Fruit fly (Drosophila melanogaster): ENCODE results near the gene CG14671.
A peak's percentile ranks its signal among the peaks of the same experiment; 100 is the strongest.

Gene CG14671

dm6 chr3R:5599521-5600360 is 35.1 kb upstream of the CG14671 start:
- peak; percentile 18 for TF ChIP-seq Blimp-1 (GFP tag; optimal IDR thresholded peaks at IDR 0.05)
- TF ChIP-seq eg (GFP tag; IDR thresholded peaks at IDR 0.05) = no peak
- TF ChIP-seq CG1621 (tag; optimal IDR thresholded peaks at IDR 0.05) = no peak
- no peak for TF ChIP-seq dsx (GFP tag; optimal IDR thresholded peaks at IDR 0.05; ENCODE audit: poor library complexity, severe bottlenecking)
- TF ChIP-seq net (GFP tag; optimal IDR thresholded peaks at IDR 0.05) = no peak
- TF ChIP-seq CG11902 (GFP tag; optimal IDR thresholded peaks at IDR 0.05) = no peak
- no peak for TF ChIP-seq Sox14 (GFP tag; optimal IDR thresholded peaks at IDR 0.05)
- TF ChIP-seq spab (GFP tag; optimal IDR thresholded peaks at IDR 0.05) = no peak
- peak; percentile 14 for TF ChIP-seq Eip78C (GFP tag)

dm6 chr3R:5594878-5595277 is 30.3 kb upstream of the CG14671 start:
- TF ChIP-seq Gug (GFP tag; IDR thresholded peaks at IDR 0.05) (no peak), CG34406 (GFP tag; optimal IDR thresholded peaks at IDR 0.05) (no peak), Hr4 (GFP tag; optimal IDR thresholded peaks at IDR 0.05) (no peak), CG11902 (GFP tag; optimal IDR thresholded peaks at IDR 0.05) (no peak), eg (GFP tag; IDR thresholded peaks at IDR 0.05) (0 out of 3 replicates have a peak, but pooled peaks have one; percentile 22), CG7368 (GFP tag; optimal IDR thresholded peaks at IDR 0.05) (no peak), CG3032 (tag; optimal IDR thresholded peaks at IDR 0.05) (no peak), dsx (GFP tag; optimal IDR thresholded peaks at IDR 0.05; ENCODE audit: poor library complexity, severe bottlenecking) (peak; percentile 97), CG6163 (GFP tag; IDR thresholded peaks at IDR 0.05) (no peak), topi (GFP tag; optimal IDR thresholded peaks at IDR 0.05) (no peak), CG1621 (tag; optimal IDR thresholded peaks at IDR 0.05) (no peak)

dm6 chr3R:5592009-5592572 is 27.5 kb upstream of the CG14671 start:
- TF ChIP-seq fkh (GFP tag; optimal IDR thresholded peaks at IDR 0.05) (peak; percentile 53), CG6163 (GFP tag; IDR thresholded peaks at IDR 0.05) (no peak), Eip78C (GFP tag) (peak; percentile 52), svp (GFP tag) (peak; percentile 93), CG16779 (tag; optimal IDR thresholded peaks at IDR 0.05) (no peak), dsx (GFP tag; optimal IDR thresholded peaks at IDR 0.05; ENCODE audit: poor library complexity, severe bottlenecking) (no peak)

- no peak for TF ChIP-seq CG3919 (GFP tag; optimal IDR thresholded peaks at IDR 0.05)
- TF ChIP-seq topi (GFP tag; optimal IDR thresholded peaks at IDR 0.05) = peak; percentile 20
- TF ChIP-seq fd59A (GFP tag; optimal IDR thresholded peaks at IDR 0.05) = no peak
- no peak for TF ChIP-seq CG32006 (GFP tag; optimal IDR thresholded peaks at IDR 0.05)
- peak; percentile 58 for TF ChIP-seq CG3032 (tag; optimal IDR thresholded peaks at IDR 0.05)
- no peak for TF ChIP-seq Gug (GFP tag; IDR thresholded peaks at IDR 0.05)
- TF ChIP-seq esn (GFP tag; optimal IDR thresholded peaks at IDR 0.05) = peak; percentile 11
- TF ChIP-seq achi (GFP tag; optimal IDR thresholded peaks at IDR 0.05) = peak; percentile 95
- TF ChIP-seq Ets96B (tag; optimal IDR thresholded peaks at IDR 0.05) = peak; percentile 7
- peak; percentile 10 for TF ChIP-seq CG6854 (GFP tag; optimal IDR thresholded peaks at IDR 0.05)
- TF ChIP-seq lz (GFP tag; optimal IDR thresholded peaks at IDR 0.05) = peak; percentile 26
- no peak for TF ChIP-seq CG34406 (GFP tag; optimal IDR thresholded peaks at IDR 0.05)
- TF ChIP-seq cyc (GFP tag; optimal IDR thresholded peaks at IDR 0.05) = peak; percentile 37
- TF ChIP-seq CG11762 (GFP tag; optimal IDR thresholded peaks at IDR 0.05; ENCODE audit: insufficient read depth) = no peak
- TF ChIP-seq Hr38 (GFP tag; optimal IDR thresholded peaks at IDR 0.05) = no peak
- no peak for TF ChIP-seq CG7368 (GFP tag; optimal IDR thresholded peaks at IDR 0.05)
- no peak for TF ChIP-seq CG8319 (GFP tag; optimal IDR thresholded peaks at IDR 0.05)
- TF ChIP-seq vri (GFP tag; optimal IDR thresholded peaks at IDR 0.05) = no peak
- no peak for TF ChIP-seq fd85E (GFP tag; optimal IDR thresholded peaks at IDR 0.05)
- TF ChIP-seq dsx (GFP tag; optimal IDR thresholded peaks at IDR 0.05; ENCODE audit: poor library complexity, severe bottlenecking) = peak; percentile 38
- TF ChIP-seq Eip93F (GFP tag; optimal IDR thresholded peaks at IDR 0.05) = no peak
- peak; percentile 49 for TF ChIP-seq CG31627 (GFP tag; optimal IDR thresholded peaks at IDR 0.05)
- TF ChIP-seq Sox102F (GFP tag; optimal IDR thresholded peaks at IDR 0.05) = no peak
- TF ChIP-seq fkh (GFP tag; optimal IDR thresholded peaks at IDR 0.05) = peak; percentile 92
- TF ChIP-seq Eip78C (GFP tag) = peak; percentile 61
- peak; percentile 9 for TF ChIP-seq CG1621 (tag; optimal IDR thresholded peaks at IDR 0.05)
- TF ChIP-seq Sox15 (GFP tag; optimal IDR thresholded peaks at IDR 0.05) = peak; percentile 2
- no peak for TF ChIP-seq svp (GFP tag)
Measured at dm6 chr3R:5591398-5591853, 26.8 kb upstream of the CG14671 start, which contains the start of the genes noi and Vha26. Gene noi, minus strand, starts transcription at chr3R:5591459. Gene Vha26, plus strand, starts transcription at chr3R:5591763.
